Fruit fly (Drosophila melanogaster) whole organism, wandering third instar larva: Measurements from ENCODE around the gene png.

Experiments
- Abd-B ChIP-seq: fragments of >200 bp; optimal IDR thresholded peaks from 2 replicates; lab custom pipeline; 2017; ENCODE audit warnings: missing biosample characterization, missing genetic modification characterization
- Dfd ChIP-seq: fragments of >200 bp; optimal IDR thresholded peaks from 2 replicates; lab custom pipeline; 2017; ENCODE audit warnings: missing biosample characterization, missing genetic modification characterization
- Hnf4 ChIP-seq: fragments of 200-800 bp; sonication (Bioruptor generic); optimal IDR thresholded peaks from 2 replicates; lab custom pipeline; 2016; ENCODE audit warnings: missing biosample characterization, mild to moderate bottlenecking, missing genetic modification characterization
- Jra ChIP-seq: sonication (Bioruptor generic); optimal IDR thresholded peaks from 2 replicates; lab custom pipeline; 2016; ENCODE audit warnings: missing biosample characterization, missing genetic modification characterization
- Sp1 ChIP-seq: fragments of 200-800 bp; sonication (Bioruptor generic); optimal IDR thresholded peaks from 3 replicates; lab custom pipeline; 2019; ENCODE audit warnings: missing biosample characterization, mild to moderate bottlenecking, missing genetic modification characterization, moderate library complexity
- dmrt93B ChIP-seq: fragments of 200-800 bp; sonication (Bioruptor generic); optimal IDR thresholded peaks from 2 replicates; lab custom pipeline; 2018; ENCODE audit warnings: missing biosample characterization, mild to moderate bottlenecking, missing genetic modification characterization
- ey ChIP-seq: fragments of 200-800 bp; sonication (Bioruptor generic); optimal IDR thresholded peaks from 2 replicates; lab custom pipeline; 2016; ENCODE audit warnings: missing biosample characterization, missing genetic modification characterization
- foxo ChIP-seq, 2 experiments: fragments of 200-800 bp; sonication (Bioruptor generic); optimal IDR thresholded peaks; 2 replicates in 1 of 2; 3 replicates in 1 of 2; lab custom pipeline; 2016 to 2017; ENCODE audit warnings: missing biosample characterization in 2 of 2, missing genetic modification characterization in 2 of 2
- h ChIP-seq: fragments of 200-800 bp; sonication (Bioruptor generic); optimal IDR thresholded peaks from 3 replicates; lab custom pipeline; 2016; ENCODE audit warnings: missing biosample characterization, mild to moderate bottlenecking, missing genetic modification characterization
- lola ChIP-seq: fragments of >200 bp; optimal IDR thresholded peaks from 2 replicates; lab custom pipeline; 2017; ENCODE audit warnings: missing biosample characterization, missing genetic modification characterization
- pan ChIP-seq: fragments of >200 bp; optimal IDR thresholded peaks from 2 replicates; lab custom pipeline; 2017
- sv ChIP-seq: fragments of 200-800 bp; sonication (Bioruptor generic); optimal IDR thresholded peaks from 3 replicates; lab custom pipeline; 2016; ENCODE audit warnings: missing biosample characterization, missing genetic modification characterization
- usp ChIP-seq: fragments of >200 bp; optimal IDR thresholded peaks from 2 replicates; lab custom pipeline; 2017; ENCODE audit warnings: missing biosample characterization, missing genetic modification characterization

DNA sequence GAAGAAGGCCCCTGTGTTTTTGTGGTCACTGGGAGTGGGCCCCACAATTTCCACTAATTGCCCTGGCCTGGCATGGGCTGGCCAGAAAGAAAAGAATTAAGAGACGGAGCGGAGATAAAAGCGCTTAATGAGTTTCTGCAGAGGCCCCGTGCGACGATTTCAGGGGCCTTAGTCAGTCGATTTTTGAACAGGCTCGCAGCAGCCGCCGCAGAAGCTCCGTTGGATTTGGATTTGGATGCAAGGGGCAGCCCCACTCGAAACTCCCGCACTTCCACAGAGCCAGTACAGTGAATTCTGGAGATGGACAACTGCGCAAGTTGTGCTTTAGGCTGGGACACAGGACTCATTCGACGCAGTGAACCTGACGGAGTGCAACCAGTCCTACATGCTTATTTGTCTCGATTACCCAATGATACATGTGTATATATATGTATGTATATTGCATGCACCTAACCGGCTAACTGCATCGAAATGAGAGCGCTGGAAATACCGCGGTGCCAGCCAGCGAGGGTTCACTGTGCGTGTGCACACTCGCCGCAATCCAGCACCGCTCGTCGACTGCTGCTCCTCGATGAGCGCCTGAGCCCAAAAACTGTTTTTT lies 41.2 kb upstream of the png start:
- TF ChIP-seq foxo (GFP tag; optimal IDR thresholded peaks at IDR 0.05; lab: Kevin White, UChicago) (peak in 1 of 2 experiments; percentile 83), usp (GFP tag; lab: Kevin White, UChicago) (no peak), lola (GFP tag; lab: Kevin White, UChicago) (no peak), pan (lab: Kevin White, UChicago) (no peak), Jra (GFP tag; lab: Kevin White, UChicago) (peak; percentile 18), Abd-B (no peak), Sp1 (GFP tag; lab: Kevin White, UChicago) (peak; percentile 62), ey (GFP tag; lab: Kevin White, UChicago) (peak; percentile 83), dmrt93B (peak; percentile 79), Dfd (GFP tag; lab: Kevin White, UChicago) (no peak), sv (GFP tag; lab: Kevin White, UChicago) (peak; percentile 31), Hnf4 (GFP tag; lab: Kevin White, UChicago) (no peak), h (peak; percentile 83)
